Fruit fly (Drosophila melanogaster): ENCODE measurements around the gene CG11816.
A peak's percentile ranks its signal among the peaks of the same experiment; 100 is the strongest.

Gene CG11816

dm6 chrX:13555700-13556099 lies at the start of gene CG11816:
Gene CG11816 (minus strand): TSS chrX:13555800.
- TF ChIP-seq gce (GFP tag; IDR thresholded peaks at IDR 0.05) (no peak), CG1529 (GFP tag; optimal IDR thresholded peaks at IDR 0.05) (no peak), CG13775 (GFP tag; optimal IDR thresholded peaks at IDR 0.05) (no peak), Ets65A (GFP tag) (peak; percentile 2), CG18599 (GFP tag; optimal IDR thresholded peaks at IDR 0.05) (no peak), HLHmδ (GFP tag; optimal IDR thresholded peaks at IDR 0.05) (no peak), CG2202 (tag; optimal IDR thresholded peaks at IDR 0.05) (no peak)

- no peak for TF ChIP-seq bsh (GFP tag; optimal IDR thresholded peaks at IDR 0.05)
- no peak for TF ChIP-seq zf30C (GFP tag; optimal IDR thresholded peaks at IDR 0.05)
- no peak for TF ChIP-seq Scr (GFP tag; IDR thresholded peaks at IDR 0.05; ENCODE audit: partially characterized antibody)
- TF ChIP-seq CG3163 (GFP tag; optimal IDR thresholded peaks at IDR 0.05), result no peak
- no peak for TF ChIP-seq CG12942 (GFP tag; optimal IDR thresholded peaks at IDR 0.05)
- no peak for TF ChIP-seq HHEX (GFP tag; optimal IDR thresholded peaks at IDR 0.05)
- TF ChIP-seq sens (GFP tag), result peak; percentile 36
- TF ChIP-seq row (GFP tag; IDR thresholded peaks at IDR 0.05), result no peak
Measured at dm6 chrX:13605381-13605780, 49.8 kb upstream of the CG11816 start, which contains the start of gene CG11178. Gene CG11178 (plus strand): TSS chrX:13605681.

- peak; percentile 64 for TF ChIP-seq sd (tag; optimal IDR thresholded peaks at IDR 0.05)
- peak; percentile 78; the same call in 2 of the 3 replicates for TF ChIP-seq sr (GFP tag; IDR thresholded peaks at IDR 0.05)
- TF ChIP-seq gce (GFP tag; IDR thresholded peaks at IDR 0.05), result no peak
- peak; percentile 78 for TF ChIP-seq CG12769 (tag; optimal IDR thresholded peaks at IDR 0.05)
- no peak for TF ChIP-seq Fer3 (tag; optimal IDR thresholded peaks at IDR 0.05)
- peak; percentile 86 for TF ChIP-seq Deaf1 (tag; optimal IDR thresholded peaks at IDR 0.05)
- peak; percentile 8 for TF ChIP-seq CG10543 (GFP tag; optimal IDR thresholded peaks at IDR 0.05)
Measured at dm6 chrX:13604499-13604898, 48.9 kb upstream of the CG11816 start.

dm6 chrX:13602071-13602858 lies 46.7 kb upstream of the CG11816 start, which contains the start of gene up:
Gene up (minus strand): TSS chrX:13602578.
- TF ChIP-seq emc (GFP tag; optimal IDR thresholded peaks at IDR 0.05), result no peak
- no peak for TF ChIP-seq pan (optimal IDR thresholded peaks at IDR 0.05)
- no peak for TF ChIP-seq pan (GFP tag; optimal IDR thresholded peaks at IDR 0.05 in 1 of 2, IDR thresholded peaks at IDR 0.05 in 1 of 2)
- TF ChIP-seq HmgZ (tag; optimal IDR thresholded peaks at IDR 0.05), result no peak
- no peak for TF ChIP-seq Mad (GFP tag; optimal IDR thresholded peaks at IDR 0.05)
- no peak for TF ChIP-seq ato (GFP tag; IDR thresholded peaks at IDR 0.05; ENCODE audit: partially characterized antibody)
- TF ChIP-seq CG10321 (GFP tag; IDR thresholded peaks at IDR 0.05), result peak; percentile 61
- no peak for TF ChIP-seq phol (tag; optimal IDR thresholded peaks at IDR 0.05)
- TF ChIP-seq CG34422 (GFP tag; IDR thresholded peaks at IDR 0.05), result no peak
- 0 out of 4 replicates have a peak, but pooled peaks have one; percentile 49 for TF ChIP-seq chinmo (GFP tag; IDR thresholded peaks at IDR 0.05; ENCODE audit: partially characterized antibody)
- peak; percentile 23 for TF ChIP-seq CG1832 (GFP tag; optimal IDR thresholded peaks at IDR 0.05)
- no peak for TF ChIP-seq pnt (GFP tag; optimal IDR thresholded peaks at IDR 0.05)
- TF ChIP-seq CG11560 (tag; IDR thresholded peaks at IDR 0.05), result no peak
- no peak for TF ChIP-seq Lhr (GFP tag; optimal IDR thresholded peaks at IDR 0.05)
- TF ChIP-seq Ravus (GFP tag; IDR thresholded peaks at IDR 0.05), result no peak
- no peak for TF ChIP-seq CG7556 (GFP tag; optimal IDR thresholded peaks at IDR 0.05)
- TF ChIP-seq CG3847 (GFP tag; IDR thresholded peaks at IDR 0.05), result no peak
- no peak for TF ChIP-seq CG12299 (tag; optimal IDR thresholded peaks at IDR 0.05)
- 0 out of 3 replicates have a peak, but pooled peaks have one; percentile 6 for TF ChIP-seq so (GFP tag; IDR thresholded peaks at IDR 0.05)
- TF ChIP-seq MESR4 (GFP tag; optimal IDR thresholded peaks at IDR 0.05), result no peak
- no peak for TF ChIP-seq al (GFP tag; IDR thresholded peaks at IDR 0.05)
- peak; percentile 45 for TF ChIP-seq Med (GFP tag)
- TF ChIP-seq CG7745 (tag; optimal IDR thresholded peaks at IDR 0.05), result no peak
- TF ChIP-seq row (GFP tag; IDR thresholded peaks at IDR 0.05), result no peak
- TF ChIP-seq CG7786 (GFP tag; optimal IDR thresholded peaks at IDR 0.05), result no peak
- TF ChIP-seq CG10543 (GFP tag; optimal IDR thresholded peaks at IDR 0.05), result peak; percentile 17
- TF ChIP-seq CG12769 (tag; optimal IDR thresholded peaks at IDR 0.05), result no peak

Data from whole organism, embryonic.